Fruit fly (Drosophila melanogaster) whole organism, prepupa: ENCODE results near the gene CG31546.

Experiments used
- Blimp-1 ChIP-seq: fragments of 200-800 bp; sonication (Bioruptor generic); optimal IDR thresholded peaks from 3 replicates; lab custom pipeline; 2017; ENCODE audit warnings: missing biosample characterization, missing genetic modification characterization, mild to moderate bottlenecking, moderate library complexity, missing genetic modification reagents
- CG10631 ChIP-seq: fragments of 200-800 bp; sonication (Bioruptor generic); optimal IDR thresholded peaks from 2 replicates; lab custom pipeline; 2016; ENCODE audit warnings: missing biosample characterization, missing genetic modification characterization
- CG10669 ChIP-seq: fragments of 200-800 bp; sonication (Bioruptor generic); optimal IDR thresholded peaks from 3 replicates; lab custom pipeline; 2018; ENCODE audit warnings: missing biosample characterization, mild to moderate bottlenecking, missing genetic modification characterization, moderate library complexity
- CG11294 ChIP-seq: fragments of 200-800 bp; sonication (Bioruptor generic); IDR thresholded peaks from 2 replicates; pipeline ENCODE4 v1.3.6; 2022; ENCODE audit warnings: missing biosample characterization, missing genetic modification characterization
- CG11762 ChIP-seq: fragments of 200-800 bp; sonication (Bioruptor generic); optimal IDR thresholded peaks from 3 replicates; lab custom pipeline; 2016; ENCODE audit warnings: missing biosample characterization, missing genetic modification characterization; ENCODE audit not compliant: insufficient read depth
- CG11902 ChIP-seq: fragments of 200-800 bp; sonication (Bioruptor generic); optimal IDR thresholded peaks from 3 replicates; lab custom pipeline; 2016; ENCODE audit warnings: missing biosample characterization, missing genetic modification characterization
- CG15336 ChIP-seq: fragments of 200-800 bp; sonication (Bioruptor generic); IDR thresholded peaks from 2 replicates; pipeline ENCODE4 v1.3.6; 2022; ENCODE audit warnings: missing biosample characterization, missing genetic modification characterization
- CG1621 ChIP-seq: fragments of 200-800 bp; sonication (Bioruptor generic); optimal IDR thresholded peaks from 3 replicates; lab custom pipeline; 2018; ENCODE audit warnings: missing biosample characterization, mild to moderate bottlenecking, missing genetic modification characterization
- CG3032 ChIP-seq: fragments of 200-800 bp; optimal IDR thresholded peaks from 2 replicates; lab custom pipeline; 2019; ENCODE audit warnings: missing biosample characterization, mild to moderate bottlenecking, missing genetic modification characterization, moderate library complexity
- CG31627 ChIP-seq: fragments of 200-800 bp; sonication (Bioruptor generic); optimal IDR thresholded peaks from 3 replicates; lab custom pipeline; 2016; ENCODE audit warnings: missing biosample characterization, missing genetic modification characterization
- CG34406 ChIP-seq: fragments of 200-800 bp; sonication (Bioruptor generic); optimal IDR thresholded peaks from 3 replicates; lab custom pipeline; 2016; ENCODE audit warnings: missing biosample characterization, missing genetic modification characterization
- CG6163 ChIP-seq: fragments of 200-800 bp; sonication (Bioruptor generic); IDR thresholded peaks from 3 replicates; pipeline ENCODE4 v1.3.6; 2022; ENCODE audit warnings: missing biosample characterization, missing genetic modification characterization
- CG6792 ChIP-seq: fragments of 200-800 bp; sonication (Bioruptor generic); optimal IDR thresholded peaks from 3 replicates; lab custom pipeline; 2016; ENCODE audit warnings: missing biosample characterization, missing genetic modification characterization
- CG6808 ChIP-seq: fragments of 200-800 bp; sonication (Bioruptor generic); optimal IDR thresholded peaks from 3 replicates; lab custom pipeline; 2017; ENCODE audit warnings: missing biosample characterization, missing genetic modification characterization, mild to moderate bottlenecking, moderate library complexity, missing genetic modification reagents
- CG6854 ChIP-seq: fragments of 200-800 bp; sonication (Bioruptor generic); optimal IDR thresholded peaks from 2 replicates; lab custom pipeline; 2017; ENCODE audit warnings: missing biosample characterization, mild to moderate bottlenecking, missing genetic modification characterization
- CG8319 ChIP-seq: fragments of 200-800 bp; sonication (Bioruptor generic); optimal IDR thresholded peaks from 3 replicates; lab custom pipeline; 2016; ENCODE audit warnings: missing biosample characterization, missing genetic modification characterization
- CG9139 ChIP-seq: fragments of 200-800 bp; sonication (Bioruptor generic); optimal IDR thresholded peaks from 3 replicates; lab custom pipeline; 2017; ENCODE audit warnings: missing biosample characterization, mild to moderate bottlenecking, missing genetic modification characterization
- Eip75B ChIP-seq: fragments of 200-800 bp; sonication (Bioruptor generic); optimal IDR thresholded peaks from 3 replicates; lab custom pipeline; 2016; ENCODE audit warnings: missing biosample characterization, missing genetic modification characterization
- Eip78C ChIP-seq: fragments of 200-800 bp; sonication (Bioruptor generic); peaks from one replicate; lab custom pipeline; 2016; ENCODE audit warnings: missing biosample characterization, missing genetic modification characterization
- Eip93F ChIP-seq: fragments of 200-800 bp; sonication (Bioruptor generic); optimal IDR thresholded peaks from 2 replicates; lab custom pipeline; 2016; ENCODE audit warnings: missing biosample characterization, mild to moderate bottlenecking, missing genetic modification characterization
- Ets21C ChIP-seq: fragments of 200-800 bp; sonication (Bioruptor generic); optimal IDR thresholded peaks from 3 replicates; lab custom pipeline; 2016; ENCODE audit warnings: missing biosample characterization, missing genetic modification characterization
- Ets96B ChIP-seq: fragments of 200-800 bp; optimal IDR thresholded peaks from 2 replicates; lab custom pipeline; 2019; ENCODE audit warnings: missing biosample characterization, mild to moderate bottlenecking, missing genetic modification characterization, moderate library complexity
- Gug ChIP-seq: fragments of 200-800 bp; sonication (Bioruptor generic); IDR thresholded peaks from 2 replicates; pipeline ENCODE4 v1.3.6; 2022; ENCODE audit warnings: missing biosample characterization, missing genetic modification characterization
- Hr38 ChIP-seq: sonication (Bioruptor generic); optimal IDR thresholded peaks from 2 replicates; lab custom pipeline; 2016; ENCODE audit warnings: missing biosample characterization, missing genetic modification characterization
- Hr4 ChIP-seq: fragments of 200-800 bp; sonication (Bioruptor generic); optimal IDR thresholded peaks from 3 replicates; lab custom pipeline; 2016; ENCODE audit warnings: missing biosample characterization, missing genetic modification characterization
- Lpt ChIP-seq: fragments of 200-800 bp; sonication (Bioruptor generic); optimal IDR thresholded peaks from 3 replicates; lab custom pipeline; 2016; ENCODE audit warnings: missing biosample characterization, missing genetic modification characterization
- Met ChIP-seq: fragments of 200-800 bp; sonication (Bioruptor generic); optimal IDR thresholded peaks from 3 replicates; lab custom pipeline; 2016; ENCODE audit warnings: missing biosample characterization, missing genetic modification characterization
- OdsH ChIP-seq: fragments of 200-800 bp; sonication (Bioruptor generic); optimal IDR thresholded peaks from 3 replicates; lab custom pipeline; 2016; ENCODE audit warnings: missing biosample characterization, missing genetic modification characterization
- Smox ChIP-seq: fragments of 200-800 bp; sonication (Bioruptor generic); optimal IDR thresholded peaks from 3 replicates; lab custom pipeline; 2016; ENCODE audit warnings: missing biosample characterization, missing genetic modification characterization
- Sox102F ChIP-seq: fragments of 200-800 bp; sonication (Bioruptor generic); optimal IDR thresholded peaks from 2 replicates; lab custom pipeline; 2016; ENCODE audit warnings: missing biosample characterization, mild to moderate bottlenecking, missing genetic modification characterization
- Sox14 ChIP-seq: fragments of 200-800 bp; sonication (Bioruptor generic); optimal IDR thresholded peaks from 3 replicates; lab custom pipeline; 2016; ENCODE audit warnings: missing biosample characterization, missing genetic modification characterization
- Sox15 ChIP-seq: fragments of 200-800 bp; sonication (Bioruptor generic); optimal IDR thresholded peaks from 3 replicates; lab custom pipeline; 2016; ENCODE audit warnings: missing biosample characterization, missing genetic modification characterization
- achi ChIP-seq: fragments of 200-800 bp; sonication (Bioruptor generic); optimal IDR thresholded peaks from 3 replicates; lab custom pipeline; 2016; ENCODE audit warnings: missing biosample characterization, missing genetic modification characterization
- acj6 ChIP-seq: fragments of 200-800 bp; sonication (Bioruptor generic); optimal IDR thresholded peaks from 3 replicates; lab custom pipeline; 2016; ENCODE audit warnings: missing biosample characterization, missing genetic modification characterization
- cyc ChIP-seq: fragments of 200-800 bp; sonication (Bioruptor generic); optimal IDR thresholded peaks from 3 replicates; lab custom pipeline; 2016; ENCODE audit warnings: missing biosample characterization, missing genetic modification characterization
- dac ChIP-seq: fragments of 200-800 bp; sonication (Bioruptor generic); optimal IDR thresholded peaks from 2 replicates; lab custom pipeline; 2017; ENCODE audit warnings: missing biosample characterization, mild to moderate bottlenecking, missing genetic modification characterization
- dsx ChIP-seq: fragments of 200-800 bp; optimal IDR thresholded peaks from 3 replicates; lab custom pipeline; 2019; ENCODE audit warnings: missing biosample characterization, mild to moderate bottlenecking, missing genetic modification characterization, moderate library complexity; ENCODE audit not compliant: poor library complexity, severe bottlenecking
- esn ChIP-seq: fragments of 200-800 bp; sonication (Bioruptor generic); optimal IDR thresholded peaks from 2 replicates; lab custom pipeline; 2016; ENCODE audit warnings: missing biosample characterization, mild to moderate bottlenecking, missing genetic modification characterization, moderate library complexity
- fd85E ChIP-seq: fragments of 200-800 bp; sonication (Bioruptor generic); optimal IDR thresholded peaks from 3 replicates; lab custom pipeline; 2016; ENCODE audit warnings: missing biosample characterization, missing genetic modification characterization
- fkh ChIP-seq: fragments of 200-800 bp; sonication (Bioruptor generic); optimal IDR thresholded peaks from 3 replicates; lab custom pipeline; 2017; ENCODE audit warnings: missing biosample characterization, mild to moderate bottlenecking, missing genetic modification characterization, moderate library complexity
- net ChIP-seq: fragments of 200-800 bp; sonication (Bioruptor generic); optimal IDR thresholded peaks from 3 replicates; lab custom pipeline; 2016; ENCODE audit warnings: missing biosample characterization, missing genetic modification characterization
- pdm3 ChIP-seq: fragments of 200-800 bp; sonication (Bioruptor generic); optimal IDR thresholded peaks from 3 replicates; lab custom pipeline; 2016; ENCODE audit warnings: missing biosample characterization, missing genetic modification characterization
- salr ChIP-seq, 2 experiments: fragments of 200-800 bp; sonication (Bioruptor generic); optimal IDR thresholded peaks; 3 replicates each; lab custom pipeline; 2016 to 2018; ENCODE audit warnings: missing biosample characterization in 2 of 2, missing genetic modification characterization in 2 of 2, mild to moderate bottlenecking in 1 of 2
- spab ChIP-seq: fragments of 200-800 bp; sonication (Bioruptor generic); optimal IDR thresholded peaks from 2 replicates; lab custom pipeline; 2017; ENCODE audit warnings: missing biosample characterization, mild to moderate bottlenecking, missing genetic modification characterization, missing genetic modification reagents
- ss ChIP-seq, 2 experiments: fragments of 200-800 bp; sonication (Bioruptor generic); optimal IDR thresholded peaks; 2 replicates in 1 of 2; 3 replicates in 1 of 2; lab custom pipeline; 2017 to 2018; ENCODE audit warnings: mild to moderate bottlenecking in 2 of 2, missing biosample characterization in 2 of 2, missing genetic modification characterization in 2 of 2, moderate library complexity in 1 of 2
- svp ChIP-seq: fragments of 200-800 bp; sonication (Bioruptor generic); peaks from one replicate; lab custom pipeline; 2016; ENCODE audit warnings: missing biosample characterization, missing genetic modification characterization
- topi ChIP-seq: fragments of 200-800 bp; sonication (Bioruptor generic); optimal IDR thresholded peaks from 3 replicates; lab custom pipeline; 2016; ENCODE audit warnings: missing biosample characterization, missing genetic modification characterization
- vri ChIP-seq: fragments of 200-800 bp; sonication (Bioruptor generic); optimal IDR thresholded peaks from 3 replicates; lab custom pipeline; 2016; ENCODE audit warnings: missing biosample characterization, mild to moderate bottlenecking, missing genetic modification characterization

The CG31546 gene

DNA sequence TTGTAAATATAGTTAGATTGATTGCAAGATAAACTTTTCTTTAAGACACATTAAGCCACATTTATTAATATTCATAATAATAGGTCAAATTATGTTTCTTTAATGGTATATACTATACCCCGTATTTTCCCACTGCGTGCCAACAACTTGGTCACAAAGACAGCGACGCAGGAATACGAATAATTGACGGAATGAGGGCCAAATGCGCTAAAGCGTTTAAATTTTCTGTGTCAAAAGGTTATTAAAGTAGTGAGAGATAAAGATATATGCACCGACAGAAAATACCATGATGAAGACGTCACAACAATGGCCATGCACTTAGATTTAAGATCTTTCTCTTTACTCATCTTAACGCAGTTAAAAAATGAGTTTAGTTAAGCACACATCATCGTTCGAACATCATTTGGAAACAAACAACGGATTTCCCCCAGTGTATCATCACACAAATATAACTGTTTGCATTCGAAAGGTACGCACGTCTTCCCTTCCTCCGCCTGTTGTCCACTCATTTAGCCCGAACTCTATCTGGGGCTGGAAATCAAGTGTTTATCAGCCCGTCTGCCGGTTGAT lies 15.0 kb downstream of the CG31546 start (continued):
- TF ChIP-seq CG34406 (GFP tag; lab: Kevin White, UChicago) (peak; percentile 56), CG8319 (GFP tag; lab: Kevin White, UChicago) (peak; percentile 59), CG6163 (peak; percentile 76), CG11294 (no peak), CG6792 (GFP tag; lab: Kevin White, UChicago) (peak; percentile 55), Blimp-1 (GFP tag; lab: Kevin White, UChicago) (peak; percentile 5), Met (peak; percentile 69), CG15336 (no peak), pdm3 (peak; percentile 57)
- TF ChIP-seq, all 60 proteins: peak for 52

DNA sequence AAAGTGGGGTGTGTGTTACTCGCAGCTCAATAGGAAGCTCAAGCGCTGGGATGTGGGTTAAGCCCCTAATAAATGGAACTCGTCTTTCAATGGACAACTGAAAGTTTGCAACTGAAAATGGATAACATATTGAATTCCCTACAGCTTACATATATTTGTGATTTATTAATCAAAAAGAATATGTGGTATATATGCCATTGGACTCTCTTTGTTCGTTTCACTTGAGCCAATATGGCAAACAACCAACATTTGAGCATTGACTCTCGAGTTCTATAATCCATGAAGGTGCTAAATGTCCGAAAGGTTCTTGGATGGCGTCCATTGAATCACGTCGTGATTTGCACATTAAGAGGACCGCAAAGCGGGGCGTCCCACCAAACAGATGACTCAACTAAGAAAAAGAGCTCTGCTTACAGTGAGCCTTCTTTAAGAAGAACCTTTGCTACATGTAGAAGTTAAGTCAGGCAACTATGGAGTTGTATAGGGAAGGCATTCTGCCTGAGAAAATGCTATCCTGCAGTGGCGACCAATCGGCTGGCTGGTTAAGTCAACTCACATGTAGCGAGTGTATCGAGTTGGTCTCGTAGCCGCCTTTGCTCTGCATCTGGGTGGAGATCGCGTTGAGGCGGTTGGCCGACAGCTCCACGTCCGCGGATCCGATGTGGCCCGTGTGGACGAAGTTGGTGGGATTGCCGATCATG lies 17.4 kb downstream of the CG31546 start:
- TF ChIP-seq achi (GFP tag; lab: Kevin White, UChicago): peak; percentile 18
- TF ChIP-seq CG31627 (GFP tag; lab: Kevin White, UChicago): peak; percentile 47
- TF ChIP-seq acj6 (GFP tag; lab: Kevin White, UChicago): peak; percentile 45
- peak; percentile 72 for TF ChIP-seq CG6163
- peak; percentile 27 for TF ChIP-seq net (GFP tag; lab: Kevin White, UChicago)
- TF ChIP-seq vri (GFP tag; lab: Kevin White, UChicago): no peak
- TF ChIP-seq Smox: peak; percentile 8
- TF ChIP-seq ss (GFP tag; optimal IDR thresholded peaks at IDR 0.05; lab: Kevin White, UChicago): no peak
- TF ChIP-seq CG15336: peak; percentile 57
- no peak for TF ChIP-seq fd85E
- TF ChIP-seq Lpt (GFP tag; lab: Kevin White, UChicago): peak; percentile 34
- TF ChIP-seq CG9139 (GFP tag; lab: Kevin White, UChicago): no peak
- TF ChIP-seq spab (GFP tag; lab: Kevin White, UChicago): no peak
- TF ChIP-seq esn (GFP tag; lab: Kevin White, UChicago): peak; percentile 47
- TF ChIP-seq CG10669 (GFP tag; lab: Kevin White, UChicago): peak; percentile 25
- TF ChIP-seq CG11762 (GFP tag; lab: Kevin White, UChicago): no peak
- TF ChIP-seq CG10631 (GFP tag; lab: Kevin White, UChicago): no peak
- TF ChIP-seq dsx (GFP tag; lab: Kevin White, UChicago): peak; percentile 2
- peak; percentile 34 for TF ChIP-seq CG11902
- TF ChIP-seq Hr4 (GFP tag; lab: Kevin White, UChicago): peak; percentile 64
- no peak for TF ChIP-seq Ets21C (GFP tag; lab: Kevin White, UChicago)
- TF ChIP-seq Hr38 (GFP tag; lab: Kevin White, UChicago): no peak
- peak; percentile 66 for TF ChIP-seq svp
- peak; percentile 51 for TF ChIP-seq pdm3
- peak; percentile 50 for TF ChIP-seq topi (GFP tag; lab: Kevin White, UChicago)
- peak; percentile 17 for TF ChIP-seq CG3032 (tag; lab: Kevin White, UChicago)
- TF ChIP-seq CG6808 (GFP tag; lab: Kevin White, UChicago): no peak
- peak; percentile 49 for TF ChIP-seq OdsH
- no peak for TF ChIP-seq Sox102F
- TF ChIP-seq CG6854 (GFP tag; lab: Kevin White, UChicago): no peak
- peak; percentile 32 for TF ChIP-seq Ets96B (tag; lab: Kevin White, UChicago)
- no peak for TF ChIP-seq CG11294
- TF ChIP-seq Eip78C (GFP tag; lab: Kevin White, UChicago): peak; percentile 76
- TF ChIP-seq fkh (GFP tag; lab: Kevin White, UChicago): no peak
- peak; percentile 22 for TF ChIP-seq dac (GFP tag; lab: Kevin White, UChicago)
- no peak for TF ChIP-seq Gug
- peak; percentile 19 for TF ChIP-seq CG1621 (tag; lab: Kevin White, UChicago)
- no peak for TF ChIP-seq Blimp-1 (GFP tag; lab: Kevin White, UChicago)
- peak; percentile 45 for TF ChIP-seq cyc (GFP tag; lab: Kevin White, UChicago)
- no peak for TF ChIP-seq salr (GFP tag; optimal IDR thresholded peaks at IDR 0.05; lab: Kevin White, UChicago)
- TF ChIP-seq Sox14 (GFP tag; lab: Kevin White, UChicago): peak; percentile 74
- TF ChIP-seq Eip75B (GFP tag; lab: Kevin White, UChicago): peak; percentile 52
- TF ChIP-seq Sox15: peak; percentile 15
- no peak for TF ChIP-seq Eip93F (GFP tag; lab: Kevin White, UChicago)
